Worm (Caenorhabditis elegans): ENCODE results near the gene rif-1.1.
A peak's percentile ranks its signal among the peaks of the same experiment; 100 is the strongest.

rif-1.1 gene

DNA sequence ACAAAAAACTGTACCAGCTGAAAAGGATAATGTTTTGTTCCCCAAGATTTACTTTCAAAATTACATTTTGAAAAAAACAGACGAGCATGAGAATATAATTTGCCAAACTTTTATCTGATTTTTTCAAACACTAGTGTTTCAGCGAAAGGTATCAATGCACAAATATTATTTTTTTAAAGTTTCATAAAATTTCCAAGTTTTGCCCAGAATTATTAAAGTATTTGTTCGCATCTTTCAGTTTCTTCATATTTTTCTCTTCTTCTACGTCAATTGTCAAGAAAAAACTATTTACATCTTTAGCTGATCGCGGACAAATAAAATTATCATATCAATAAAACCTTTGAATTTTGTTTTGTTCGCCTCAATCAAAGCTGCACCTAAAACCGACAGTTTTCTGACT lies 24.0 kb downstream of the rif-1.1 start, which contains the start of gene C06A12.8:
C06A12.8 (plus strand) TSS at position 301 of the 400 bp plus-strand sequence.
- TF ChIP-seq zip-4 (GFP tag; optimal IDR thresholded peaks at IDR 0.05) (no peak), aly-2 (tag; optimal IDR thresholded peaks at IDR 0.05) (no peak), ceh-63 (GFP tag; optimal IDR thresholded peaks at IDR 0.05) (no peak), ztf-4 (tag; optimal IDR thresholded peaks at IDR 0.05) (no peak), mab-9 (GFP tag; IDR thresholded peaks at IDR 0.05) (no peak), pqm-1 (tag; optimal IDR thresholded peaks at IDR 0.05) (no peak), nhr-11 (tag; optimal IDR thresholded peaks at IDR 0.05) (no peak), mep-1 (tag; optimal IDR thresholded peaks at IDR 0.05) (no peak), rnt-1 (tag; optimal IDR thresholded peaks at IDR 0.05) (no peak), ztf-11 (tag; optimal IDR thresholded peaks at IDR 0.05) (no peak)

- TF ChIP-seq egl-13 (tag; optimal IDR thresholded peaks at IDR 0.05) (no peak), lin-14 (GFP tag; optimal IDR thresholded peaks at IDR 0.05) (no peak), pax-3 (tag; optimal IDR thresholded peaks at IDR 0.05) (no peak), hpl-2 (GFP tag; optimal IDR thresholded peaks at IDR 0.05) (no peak), lin-13 (GFP tag; optimal IDR thresholded peaks at IDR 0.05) (no peak), ces-1 (GFP tag; optimal IDR thresholded peaks at IDR 0.05) (no peak), unc-30 (tag; optimal IDR thresholded peaks at IDR 0.05) (no peak), unc-130 (tag; optimal IDR thresholded peaks at IDR 0.05) (no peak)
These were observed 24.5 kb downstream of the rif-1.1 start, which contains the start of gene gcy-27 for ce11 chrIV:17436552-17436951. Gene gcy-27 (minus strand): TSS chrIV:17436652.

ce11 chrIV:17435228-17435627 lies 25.8 kb downstream of the rif-1.1 start:
- TF ChIP-seq nhr-85 (tag) (peak; percentile 51), F16B12.6 (tag; optimal IDR thresholded peaks at IDR 0.05) (no peak)

DNA sequence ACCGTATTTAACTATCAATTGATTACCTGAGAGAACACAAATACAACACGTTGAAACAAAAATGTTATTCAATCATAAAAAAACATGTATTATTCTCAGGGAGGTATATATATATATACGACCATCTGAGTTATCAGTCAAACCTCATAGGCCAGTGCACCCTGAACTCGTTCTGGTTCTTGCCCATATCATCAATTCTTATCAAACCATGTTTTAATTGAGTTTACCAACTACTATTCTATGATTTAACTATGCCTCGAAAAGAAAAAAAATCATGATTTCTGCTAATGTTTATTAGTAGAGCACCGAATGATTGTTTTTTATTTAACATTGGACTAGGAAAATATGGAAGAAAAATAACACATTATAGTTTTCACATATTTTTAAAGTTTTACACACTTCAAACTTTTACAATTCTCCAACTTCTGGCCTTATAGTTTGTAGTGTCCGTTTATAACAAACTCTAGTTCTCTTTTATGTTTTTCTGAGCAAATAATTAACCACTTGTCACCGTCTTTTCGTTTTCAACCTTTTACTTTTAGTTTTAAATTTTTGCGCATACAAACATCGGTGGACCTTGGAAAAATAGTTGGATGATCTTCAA lies 28.7 kb downstream of the rif-1.1 start:
- TF ChIP-seq elt-2 (tag; optimal IDR thresholded peaks at IDR 0.05) (peak; percentile 49), lin-14 (GFP tag; optimal IDR thresholded peaks at IDR 0.05) (no peak), nhr-20 (tag; optimal IDR thresholded peaks at IDR 0.05) (no peak)

DNA sequence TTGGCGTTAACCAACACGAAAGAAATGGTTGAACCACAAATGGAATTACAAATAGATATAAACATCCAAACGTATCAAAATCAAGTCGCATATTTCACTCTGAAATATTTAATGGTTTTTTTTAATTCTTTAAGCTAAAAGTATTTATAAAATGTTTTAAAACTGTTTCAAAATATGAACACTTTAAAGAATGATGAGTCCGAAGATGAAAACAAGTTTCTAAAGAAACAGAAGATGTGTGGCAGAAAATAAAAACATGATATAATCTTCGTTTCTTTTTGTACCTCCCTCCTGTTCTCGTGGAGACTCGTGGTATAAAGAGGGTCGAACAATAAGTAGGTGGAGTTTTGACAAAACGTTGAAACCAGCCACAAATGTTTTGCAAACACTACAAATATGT lies 29.8 kb downstream of the rif-1.1 start, which contains the start of gene lact-6:
lact-6 (minus strand) TSS at position 101 of the 400 bp plus-strand sequence.
- TF ChIP-seq F16B12.6 (tag; optimal IDR thresholded peaks at IDR 0.05) (no peak), isw-1 (GFP tag; IDR thresholded peaks at IDR 0.05) (no peak), unc-86 (tag; optimal IDR thresholded peaks at IDR 0.05) (no peak), pax-3 (tag; optimal IDR thresholded peaks at IDR 0.05) (no peak), nhr-76 (tag; optimal IDR thresholded peaks at IDR 0.05) (no peak), sup-37 (GFP tag; optimal IDR thresholded peaks at IDR 0.05) (no peak), lin-15B (tag; optimal IDR thresholded peaks at IDR 0.05) (no peak), fkh-4 (tag; optimal IDR thresholded peaks at IDR 0.05; ENCODE audit: borderline replicate concordance) (no peak), nhr-237 (tag; optimal IDR thresholded peaks at IDR 0.05) (no peak), hpl-2 (GFP tag; optimal IDR thresholded peaks at IDR 0.05) (no peak), mep-1 (tag; optimal IDR thresholded peaks at IDR 0.05) (no peak), lin-13 (GFP tag; optimal IDR thresholded peaks at IDR 0.05) (no peak), nhr-12 (tag; optimal IDR thresholded peaks at IDR 0.05) (no peak), C04F5.9 (tag; optimal IDR thresholded peaks at IDR 0.05) (no peak), nhr-20 (tag; optimal IDR thresholded peaks at IDR 0.05) (no peak)

DNA sequence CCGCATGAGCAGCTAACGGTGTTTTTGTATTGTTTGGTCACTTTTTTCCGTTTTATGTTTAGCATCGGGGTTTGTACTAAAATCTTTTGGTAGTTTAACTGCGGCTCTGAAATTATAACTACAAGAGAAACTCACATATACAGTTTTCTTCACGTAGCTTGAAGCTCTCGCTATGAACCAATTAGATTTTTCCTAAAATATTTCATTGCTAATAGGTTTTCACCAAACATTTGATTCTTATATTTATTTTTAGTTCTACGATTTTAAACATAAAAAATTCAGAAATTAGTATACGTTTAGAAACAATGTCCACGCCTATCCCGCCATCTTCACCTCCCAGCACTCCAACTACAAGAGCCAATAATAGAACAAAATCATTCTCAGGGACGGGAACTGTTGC lies 33.6 kb downstream of the rif-1.1 start, which contains the start of gene C06A12.3:
C06A12.3 (plus strand) TSS at position 301 of the 400 bp plus-strand sequence.
- TF ChIP-seq swsn-7 (tag; optimal IDR thresholded peaks at IDR 0.05) (no peak), unc-98 (GFP tag; IDR thresholded peaks at IDR 0.05) (no peak), ceh-63 (GFP tag; optimal IDR thresholded peaks at IDR 0.05) (no peak), elt-2 (tag; optimal IDR thresholded peaks at IDR 0.05) (no peak), lin-35 (GFP tag; optimal IDR thresholded peaks at IDR 0.05) (no peak)
